Worm (Caenorhabditis elegans) whole organism, late embryonic: ENCODE results near the gene gst-44.

Experiments used
- C38D4.7 ChIP-seq: fragments of 200-800 bp; sonication (Bioruptor generic); optimal IDR thresholded peaks from 2 replicates; lab custom pipeline; 2018; ENCODE audit warnings: mild to moderate bottlenecking, missing genetic modification characterization, moderate library complexity, missing compliant biosample characterization
- F13H6.1 ChIP-seq: sonication (generic microtip); optimal IDR thresholded peaks from 2 replicates; lab custom pipeline; 2016; ENCODE audit warnings: missing genetic modification characterization, missing compliant biosample characterization
- T23F11.4 ChIP-seq: fragments of 200-800 bp; sonication (Bioruptor generic); optimal IDR thresholded peaks from 2 replicates; lab custom pipeline; 2018; ENCODE audit warnings: mild to moderate bottlenecking, missing genetic modification characterization, missing compliant biosample characterization
- Y22D7AL.16 ChIP-seq: sonication (generic microtip); optimal IDR thresholded peaks from 2 replicates; lab custom pipeline; 2016; ENCODE audit warnings: missing genetic modification characterization, missing compliant biosample characterization
- ama-1 ChIP-seq: fragments of 150-350 bp; optimal IDR thresholded peaks from 2 replicates; lab custom pipeline; 2014
- ceh-18 ChIP-seq: sonication (generic microtip); optimal IDR thresholded peaks from 2 replicates; lab custom pipeline; 2016; ENCODE audit warnings: missing genetic modification characterization, missing compliant biosample characterization
- ceh-19 ChIP-seq: fragments of 200-800 bp; sonication (Bioruptor generic); optimal IDR thresholded peaks from 2 replicates; lab custom pipeline; 2018; ENCODE audit warnings: mild to moderate bottlenecking, missing genetic modification characterization, missing compliant biosample characterization
- ceh-2 ChIP-seq: sonication (generic microtip); optimal IDR thresholded peaks from 2 replicates; lab custom pipeline; 2016; ENCODE audit warnings: missing genotype, missing genetic modification characterization, missing compliant biosample characterization
- ceh-22 ChIP-seq: sonication (generic microtip); optimal IDR thresholded peaks from 2 replicates; lab custom pipeline; 2017; ENCODE audit warnings: missing biosample characterization, missing genetic modification characterization
- ceh-24 ChIP-seq: sonication (generic microtip); optimal IDR thresholded peaks from 2 replicates; lab custom pipeline; 2016; ENCODE audit warnings: mild to moderate bottlenecking, missing genetic modification characterization, missing compliant biosample characterization
- ceh-30 ChIP-seq: fragments of 150-350 bp; optimal IDR thresholded peaks from 2 replicates; lab custom pipeline; 2014; ENCODE audit warnings: missing biosample characterization, missing genetic modification characterization
- ceh-31 ChIP-seq: sonication (generic microtip); optimal IDR thresholded peaks from 2 replicates; lab custom pipeline; 2016; ENCODE audit warnings: missing genetic modification characterization, missing compliant biosample characterization
- ceh-34 ChIP-seq: sonication (generic microtip); optimal IDR thresholded peaks from 2 replicates; lab custom pipeline; 2016; ENCODE audit warnings: mild to moderate bottlenecking, missing genetic modification characterization, missing compliant biosample characterization
- ceh-48 ChIP-seq: sonication (generic microtip); optimal IDR thresholded peaks from 2 replicates; lab custom pipeline; 2016; ENCODE audit warnings: missing genetic modification characterization, inconsistent platforms, missing compliant biosample characterization
- ceh-6 ChIP-seq: fragments of 200-800 bp; sonication (Bioruptor generic); optimal IDR thresholded peaks from 2 replicates; lab custom pipeline; 2018; ENCODE audit warnings: mild to moderate bottlenecking, missing genetic modification characterization, missing compliant biosample characterization
- che-1 ChIP-seq: sonication (generic microtip); optimal IDR thresholded peaks from 2 replicates; lab custom pipeline; 2016; ENCODE audit warnings: mild to moderate bottlenecking, missing genetic modification characterization, missing compliant biosample characterization
- dmd-4 ChIP-seq: sonication (generic microtip); optimal IDR thresholded peaks from 2 replicates; lab custom pipeline; 2016; ENCODE audit warnings: borderline replicate concordance, missing genetic modification characterization, missing compliant biosample characterization
- dve-1 ChIP-seq: sonication (generic microtip); optimal IDR thresholded peaks from 2 replicates; lab custom pipeline; 2017; ENCODE audit warnings: antibody characterized with exemption, mild to moderate bottlenecking, missing genetic modification characterization, missing compliant biosample characterization
- elt-4 ChIP-seq: sonication (generic microtip); optimal IDR thresholded peaks from 2 replicates; lab custom pipeline; 2016; ENCODE audit warnings: missing genetic modification characterization, missing compliant biosample characterization
- ets-4 ChIP-seq: sonication (generic microtip); optimal IDR thresholded peaks from 2 replicates; lab custom pipeline; 2016; ENCODE audit warnings: missing genetic modification characterization, missing compliant biosample characterization
- eyg-1 ChIP-seq: sonication (generic microtip); optimal IDR thresholded peaks from 2 replicates; lab custom pipeline; 2016; ENCODE audit warnings: missing genotype, missing genetic modification characterization, missing compliant biosample characterization
- fax-1 ChIP-seq: sonication (generic microtip); optimal IDR thresholded peaks from 2 replicates; lab custom pipeline; 2016; ENCODE audit warnings: missing genotype, missing genetic modification characterization, missing compliant biosample characterization
- hlh-13 ChIP-seq: fragments of 200-800 bp; sonication (Bioruptor generic); optimal IDR thresholded peaks from 2 replicates; lab custom pipeline; 2018; ENCODE audit warnings: mild to moderate bottlenecking, missing genetic modification characterization, missing compliant biosample characterization
- hlh-15 ChIP-seq: sonication (generic microtip); optimal IDR thresholded peaks from 2 replicates; lab custom pipeline; 2016; ENCODE audit warnings: missing genetic modification characterization, missing compliant biosample characterization
- hlh-30 ChIP-seq: sonication (generic microtip); optimal IDR thresholded peaks from 2 replicates; lab custom pipeline; 2017; ENCODE audit warnings: antibody characterized with exemption, missing genetic modification characterization, missing compliant biosample characterization; ENCODE audit not compliant: insufficient read depth
- lim-6 ChIP-seq: sonication (generic microtip); optimal IDR thresholded peaks from 2 replicates; lab custom pipeline; 2016; ENCODE audit warnings: missing genetic modification characterization, missing compliant biosample characterization
- lin-11 ChIP-seq: fragments of 200-800 bp; sonication (Bioruptor generic); optimal IDR thresholded peaks from 2 replicates; lab custom pipeline; 2018; ENCODE audit warnings: mild to moderate bottlenecking, missing genetic modification characterization, missing compliant biosample characterization
- mec-3 ChIP-seq: sonication (generic microtip); optimal IDR thresholded peaks from 2 replicates; lab custom pipeline; 2016; ENCODE audit warnings: borderline replicate concordance, missing genetic modification characterization, missing compliant biosample characterization
- nfya-1 ChIP-seq: sonication (generic microtip); optimal IDR thresholded peaks from 2 replicates; lab custom pipeline; 2017; ENCODE audit warnings: missing genetic modification characterization, mild to moderate bottlenecking, missing compliant biosample characterization, antibody characterized with exemption, moderate library complexity
- odd-2 ChIP-seq: sonication (generic microtip); optimal IDR thresholded peaks from 2 replicates; lab custom pipeline; 2017; ENCODE audit warnings: antibody characterized with exemption, mild to moderate bottlenecking, missing genetic modification characterization, missing compliant biosample characterization
- pag-3 ChIP-seq: sonication (generic microtip); optimal IDR thresholded peaks from 2 replicates; lab custom pipeline; 2016; ENCODE audit warnings: missing compliant biosample characterization, missing genetic modification characterization, borderline replicate concordance
- pat-9 ChIP-seq: fragments of 200-800 bp; sonication (Bioruptor generic); optimal IDR thresholded peaks from 2 replicates; lab custom pipeline; 2018; ENCODE audit warnings: mild to moderate bottlenecking, missing genetic modification characterization, moderate library complexity, missing compliant biosample characterization
- pax-1 ChIP-seq: fragments of 150-350 bp; optimal IDR thresholded peaks from 2 replicates; lab custom pipeline; 2014; ENCODE audit warnings: missing biosample characterization, missing genetic modification characterization
- pqm-1 ChIP-seq: sonication (generic microtip); optimal IDR thresholded peaks from 2 replicates; lab custom pipeline; 2016; ENCODE audit warnings: missing genetic modification characterization, missing compliant biosample characterization
- pros-1 ChIP-seq: fragments of 150-350 bp; optimal IDR thresholded peaks from 2 replicates; lab custom pipeline; 2014; ENCODE audit warnings: missing biosample characterization, missing genetic modification reagents, missing genetic modification characterization
- rnt-1 ChIP-seq: sonication (generic microtip); optimal IDR thresholded peaks from 2 replicates; lab custom pipeline; 2016; ENCODE audit warnings: missing genetic modification characterization, missing compliant biosample characterization
- sdc-2 ChIP-seq: sonication (generic microtip); optimal IDR thresholded peaks from 2 replicates; lab custom pipeline; 2016; ENCODE audit warnings: missing genotype, missing genetic modification characterization, missing compliant biosample characterization
- tbx-2 ChIP-seq: sonication (generic microtip); optimal IDR thresholded peaks from 2 replicates; lab custom pipeline; 2016; ENCODE audit warnings: missing genetic modification characterization, missing compliant biosample characterization
- tbx-7 ChIP-seq: sonication (generic microtip); optimal IDR thresholded peaks from 2 replicates; lab custom pipeline; 2016; ENCODE audit warnings: missing genotype, missing genetic modification characterization, missing compliant biosample characterization
- ttx-3 ChIP-seq: sonication (generic microtip); optimal IDR thresholded peaks from 2 replicates; lab custom pipeline; 2016; ENCODE audit warnings: missing genetic modification reagents, missing genetic modification characterization, missing compliant biosample characterization
- unc-3 ChIP-seq, 2 experiments: fragments of 200-800 bp in 1 of 2; sonication (Bioruptor generic) in 1 of 2; sonication (generic microtip) in 1 of 2; conservative IDR thresholded peaks in 1 of 2; optimal IDR thresholded peaks in 1 of 2; 2 replicates each; pipeline versions ENCODE4 v1.3.6 to Lab custom; 2016 to 2022; ENCODE audit warnings: missing compliant biosample characterization in 2 of 2, missing genetic modification characterization in 2 of 2, missing genetic modification reagents in 1 of 2
- unc-42 ChIP-seq: sonication (generic microtip); optimal IDR thresholded peaks from 2 replicates; lab custom pipeline; 2016; ENCODE audit warnings: missing genotype, missing genetic modification characterization, missing compliant biosample characterization
- unc-55 ChIP-seq: sonication (generic microtip); optimal IDR thresholded peaks from 2 replicates; lab custom pipeline; 2017; ENCODE audit warnings: missing biosample characterization, missing genetic modification reagents, missing genetic modification characterization
- unc-86 ChIP-seq: sonication (generic microtip); optimal IDR thresholded peaks from 2 replicates; lab custom pipeline; 2016; ENCODE audit warnings: missing genetic modification characterization, missing compliant biosample characterization

gst-44 gene

ce11 chrV:16350775-16351378, 39.8 kb upstream of the gst-44 start:
- TF ChIP-seq unc-42 (tag; lab: Kevin White, UChicago) (peak; percentile 17), ttx-3 (tag; lab: Kevin White, UChicago) (no peak), rnt-1 (tag; lab: Kevin White, UChicago) (peak; percentile 37), ceh-18 (tag; lab: Kevin White, UChicago) (peak; percentile 49), ceh-30 (tag; lab: Kevin White, UChicago) (no peak), nfya-1 (tag; lab: Kevin White, UChicago) (peak; percentile 71), ceh-31 (tag; lab: Kevin White, UChicago) (peak; percentile 29)

ce11 chrV:16351757-16352156, 38.9 kb upstream of the gst-44 start:
- TF ChIP-seq pqm-1 (tag; lab: Kevin White, UChicago) (no peak), eyg-1 (no peak), sdc-2 (tag; lab: Kevin White, UChicago) (no peak), dve-1 (no peak), ets-4 (tag; lab: Kevin White, UChicago) (no peak), C38D4.7 (GFP tag; lab: Kevin White, UChicago) (no peak), T23F11.4 (GFP tag; lab: Kevin White, UChicago) (no peak), Y22D7AL.16 (tag; lab: Kevin White, UChicago) (no peak), lin-11 (no peak), F13H6.1 (tag; lab: Kevin White, UChicago) (no peak), tbx-7 (tag; lab: Kevin White, UChicago) (no peak), hlh-13 (GFP tag; lab: Kevin White, UChicago) (no peak), ceh-48 (no peak), odd-2 (tag; lab: Kevin White, UChicago) (no peak), ceh-24 (no peak), pag-3 (no peak), tbx-2 (no peak), hlh-15 (tag; lab: Kevin White, UChicago) (no peak), hlh-30 (tag; lab: Kevin White, UChicago) (no peak), elt-4 (tag; lab: Kevin White, UChicago) (no peak)

- TF ChIP-seq mec-3 (no peak), ceh-34 (tag; lab: Kevin White, UChicago) (no peak), ceh-18 (tag; lab: Kevin White, UChicago) (peak; percentile 49), lim-6 (no peak), nfya-1 (tag; lab: Kevin White, UChicago) (peak; percentile 32), fax-1 (no peak)
Measured at ce11 chrV:16352282-16352681, 38.4 kb upstream of the gst-44 start.

- no peak for TF ChIP-seq tbx-2
- no peak for TF ChIP-seq ttx-3 (tag; lab: Kevin White, UChicago)
- TF ChIP-seq pat-9 (tag; lab: Kevin White, UChicago), result no peak
- no peak for TF ChIP-seq ceh-6 (GFP tag; lab: Kevin White, UChicago)
- no peak for TF ChIP-seq pax-1
- TF ChIP-seq pag-3, result no peak
- TF ChIP-seq ama-1 (lab: Kevin White, UChicago), result no peak
Measured at ce11 chrV:16354675-16355074, 36.0 kb upstream of the gst-44 start.

ce11 chrV:16355941-16356340, 34.8 kb upstream of the gst-44 start:
- peak; percentile 96 for TF ChIP-seq pros-1 (tag; lab: Kevin White, UChicago)
- no peak for TF ChIP-seq che-1
- TF ChIP-seq ceh-2 (tag; lab: Kevin White, UChicago), result peak; percentile 62
- TF ChIP-seq unc-55 (GFP tag; lab: Kevin White, UChicago), result peak; percentile 92
- TF ChIP-seq unc-3 (GFP tag; conservative IDR thresholded peaks at IDR 0.05; lab: Robert Waterston, UW), result no peak
- TF ChIP-seq unc-3 (tag; optimal IDR thresholded peaks at IDR 0.05; lab: Kevin White, UChicago), result no peak
- TF ChIP-seq dmd-4 (tag; lab: Kevin White, UChicago), result peak; percentile 32
- TF ChIP-seq ceh-22 (tag; lab: Kevin White, UChicago), result peak; percentile 59
- TF ChIP-seq ceh-19 (GFP tag; lab: Kevin White, UChicago), result peak; percentile 47
- TF ChIP-seq elt-4 (tag; lab: Kevin White, UChicago), result no peak
- TF ChIP-seq ceh-6 (GFP tag; lab: Kevin White, UChicago), result no peak
- TF ChIP-seq fax-1, result no peak
- TF ChIP-seq pat-9 (tag; lab: Kevin White, UChicago), result no peak
- TF ChIP-seq unc-86, result no peak
- TF ChIP-seq ceh-24, result no peak
- peak; percentile 49 for TF ChIP-seq sdc-2 (tag; lab: Kevin White, UChicago)
- no peak for TF ChIP-seq hlh-13 (GFP tag; lab: Kevin White, UChicago)
- TF ChIP-seq ceh-34 (tag; lab: Kevin White, UChicago), result peak; percentile 65
- TF ChIP-seq F13H6.1 (tag; lab: Kevin White, UChicago), result peak; percentile 63
- TF ChIP-seq tbx-2, result peak; percentile 83
